Fruit fly (Drosophila melanogaster) whole organism, prepupa: ENCODE data around the gene CG42564.
A peak's percentile ranks its signal among the peaks of the same experiment; 100 is the strongest.

Experiments
- CG16779 ChIP-seq: fragments of 200-800 bp; sonication (Bioruptor generic); optimal IDR thresholded peaks from 3 replicates; lab custom pipeline; 2017; ENCODE audit warnings: missing biosample characterization, mild to moderate bottlenecking, missing genetic modification characterization
- CG32006 ChIP-seq: fragments of 200-800 bp; sonication (Bioruptor generic); optimal IDR thresholded peaks from 3 replicates; lab custom pipeline; 2017; ENCODE audit warnings: missing biosample characterization, mild to moderate bottlenecking, missing genetic modification characterization
- Hr39 ChIP-seq: fragments of 200-800 bp; sonication (Bioruptor generic); optimal IDR thresholded peaks from 2 replicates; lab custom pipeline; 2016; ENCODE audit warnings: missing biosample characterization, missing genetic modification characterization
- dac ChIP-seq: fragments of 200-800 bp; sonication (Bioruptor generic); optimal IDR thresholded peaks from 2 replicates; lab custom pipeline; 2017; ENCODE audit warnings: missing biosample characterization, mild to moderate bottlenecking, missing genetic modification characterization
- svp ChIP-seq: fragments of 200-800 bp; sonication (Bioruptor generic); peaks from one replicate; lab custom pipeline; 2016; ENCODE audit warnings: missing biosample characterization, missing genetic modification characterization

DNA sequence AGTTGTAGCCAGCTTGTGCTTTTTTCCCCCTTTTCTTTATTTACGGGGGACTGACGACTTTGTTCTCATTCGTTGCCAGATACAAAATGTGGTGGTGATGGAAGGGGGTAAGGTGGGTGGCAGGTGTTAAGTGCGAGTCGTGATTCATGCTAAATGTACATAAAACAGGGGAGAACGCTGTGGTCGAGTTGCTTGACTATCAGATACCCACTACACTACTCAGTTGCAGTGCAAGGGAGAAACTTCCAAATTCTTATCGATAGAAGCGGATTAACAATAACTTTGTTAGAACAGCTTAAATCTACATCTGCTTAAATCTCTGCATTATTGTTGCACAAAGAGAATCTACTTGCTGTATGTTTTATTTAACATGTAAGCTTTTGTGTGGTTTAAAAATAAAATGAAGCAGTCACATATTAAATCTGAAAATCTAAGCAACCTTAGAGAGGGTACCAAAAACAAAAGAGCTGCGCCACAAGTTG, 23.4 kb downstream of the CG42564 start:
- TF ChIP-seq svp: peak; percentile 83
- TF ChIP-seq Hr39 (GFP tag; lab: Kevin White, UChicago): peak; percentile 74
- no peak for TF ChIP-seq CG16779
- TF ChIP-seq dac (GFP tag; lab: Kevin White, UChicago): no peak
- TF ChIP-seq CG32006 (GFP tag; lab: Kevin White, UChicago): peak; percentile 40
